Fruit fly (Drosophila melanogaster) Kc167 (cell line): ENCODE results near the gene CG2124.

Experiments
- Myc ChIP-seq: fragments of >200 bp; optimal IDR thresholded peaks from 2 replicates; lab custom pipeline; 2017; ENCODE audit warnings: missing external identifiers
- Sin3A ChIP-seq: fragments of >200 bp; optimal IDR thresholded peaks from 2 replicates; lab custom pipeline; 2018; ENCODE audit warnings: missing external identifiers
- h ChIP-seq: fragments of >200 bp; optimal IDR thresholded peaks from 3 replicates; lab custom pipeline; 2018; ENCODE audit warnings: missing external identifiers
- insv ChIP-seq: fragments of >200 bp; optimal IDR thresholded peaks from 3 replicates; lab custom pipeline; 2018; ENCODE audit warnings: missing external identifiers
- psq ChIP-seq: fragments of >200 bp; optimal IDR thresholded peaks from 2 replicates; lab custom pipeline; 2017; ENCODE audit warnings: missing external identifiers
- ttk ChIP-seq: sonication (Bioruptor generic); optimal IDR thresholded peaks from 2 replicates; lab custom pipeline; 2017; ENCODE audit warnings: missing external identifiers

Gene CG2124

dm6 chrX:10577773-10578172, 18.1 kb upstream of the CG2124 start:
- TF ChIP-seq insv (lab: Kevin White, UChicago), result no peak
- no peak for TF ChIP-seq Sin3A (lab: Kevin White, UChicago)
- no peak for TF ChIP-seq Myc (lab: Kevin White, UChicago)

- no peak for TF ChIP-seq h
- no peak for TF ChIP-seq ttk (lab: Kevin White, UChicago)
- no peak for TF ChIP-seq insv (lab: Kevin White, UChicago)
- no peak for TF ChIP-seq psq
- no peak for TF ChIP-seq Myc (lab: Kevin White, UChicago)
- TF ChIP-seq Sin3A (lab: Kevin White, UChicago), result no peak
Observed at dm6 chrX:10579569-10579968, 16.4 kb upstream of the CG2124 start.

- TF ChIP-seq psq, result no peak
- TF ChIP-seq ttk (lab: Kevin White, UChicago), result no peak
- TF ChIP-seq Sin3A (lab: Kevin White, UChicago), result no peak
- TF ChIP-seq Myc (lab: Kevin White, UChicago), result no peak
- TF ChIP-seq h, result no peak
- no peak for TF ChIP-seq insv (lab: Kevin White, UChicago)
Observed at dm6 chrX:10580459-10581103, 15.3 kb upstream of the CG2124 start.

DNA sequence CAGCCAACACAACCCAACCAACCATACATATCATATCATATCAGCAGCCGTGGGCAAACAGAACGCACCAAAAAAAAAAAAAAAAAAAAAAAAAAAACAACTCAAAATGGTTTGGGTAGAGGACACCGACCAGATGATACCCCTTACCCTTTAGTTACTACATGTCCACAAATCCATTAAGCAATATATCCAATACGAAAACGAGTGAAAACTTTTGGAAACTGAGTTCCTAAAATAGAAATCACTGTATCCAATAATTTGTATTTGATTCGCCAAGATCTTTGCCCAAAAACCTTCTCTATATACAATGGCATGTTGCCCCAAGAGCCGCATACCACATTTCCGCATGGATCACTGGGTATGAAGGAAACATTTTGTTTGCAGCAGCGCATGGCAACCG, 14.4 kb upstream of the CG2124 start:
- TF ChIP-seq insv (lab: Kevin White, UChicago), result no peak

- no peak for TF ChIP-seq Myc (lab: Kevin White, UChicago)
- no peak for TF ChIP-seq psq
- TF ChIP-seq Sin3A (lab: Kevin White, UChicago), result no peak
- no peak for TF ChIP-seq insv (lab: Kevin White, UChicago)
- TF ChIP-seq ttk (lab: Kevin White, UChicago), result no peak
Observed at dm6 chrX:10582064-10582463, 13.9 kb upstream of the CG2124 start.

dm6 chrX:10584461-10584860, 11.5 kb upstream of the CG2124 start:
- TF ChIP-seq ttk (lab: Kevin White, UChicago) (no peak), Myc (lab: Kevin White, UChicago) (no peak), insv (lab: Kevin White, UChicago) (no peak), psq (no peak), Sin3A (lab: Kevin White, UChicago) (no peak), h (no peak)

DNA sequence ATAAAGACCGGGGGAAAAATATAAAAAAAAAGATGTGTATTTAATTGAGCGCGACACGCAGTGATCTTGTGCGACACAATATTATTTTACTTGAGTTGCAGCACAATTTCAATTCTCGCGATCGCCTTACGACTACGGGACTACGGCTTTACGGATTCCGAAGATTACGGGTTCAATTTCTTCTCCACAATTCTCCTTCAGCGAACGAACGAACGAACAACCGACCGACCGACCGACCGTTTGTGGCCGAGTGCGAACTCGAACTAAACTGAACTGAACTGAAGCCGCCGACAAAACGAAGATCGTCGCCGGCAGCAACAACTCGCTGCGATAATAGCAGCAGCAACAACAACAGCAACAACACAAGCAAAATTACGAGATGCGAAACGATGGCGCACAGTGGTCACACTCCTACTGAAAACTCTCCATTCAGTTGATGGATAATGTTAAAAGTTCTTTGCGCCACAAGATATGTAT, 10.7 kb upstream of the CG2124 start, which contains the start of gene spri:
TSS of gene spri (minus strand) at position 265 of the 477 bp plus-strand sequence.
- TF ChIP-seq insv (lab: Kevin White, UChicago) (no peak), h (no peak), ttk (lab: Kevin White, UChicago) (no peak)

DNA sequence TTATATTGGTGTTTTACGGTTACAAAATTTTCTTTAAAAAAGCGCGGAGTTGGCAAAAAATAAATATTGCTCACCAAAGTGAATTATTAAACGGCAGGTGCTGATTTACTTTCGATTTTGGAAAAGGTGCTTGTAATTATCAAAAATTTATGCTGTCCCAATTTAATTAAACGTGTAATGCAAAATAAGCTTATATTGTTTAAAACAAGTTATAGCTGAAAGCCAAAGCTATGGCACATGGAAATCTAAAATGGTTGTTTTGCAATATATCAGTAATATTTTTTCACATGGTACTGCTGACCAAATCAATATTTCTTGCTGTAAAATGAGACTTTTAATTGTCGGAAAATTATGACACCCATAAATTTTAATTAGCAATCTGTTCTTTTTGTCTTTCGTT, 9.7 kb upstream of the CG2124 start:
- TF ChIP-seq Myc (lab: Kevin White, UChicago), result no peak
- no peak for TF ChIP-seq psq
- TF ChIP-seq h, result no peak
- TF ChIP-seq ttk (lab: Kevin White, UChicago), result no peak
- TF ChIP-seq insv (lab: Kevin White, UChicago), result no peak
- TF ChIP-seq Sin3A (lab: Kevin White, UChicago), result no peak

dm6 chrX:10587445-10587844, 8.5 kb upstream of the CG2124 start:
- no peak for TF ChIP-seq psq
- TF ChIP-seq Sin3A (lab: Kevin White, UChicago), result no peak
- no peak for TF ChIP-seq insv (lab: Kevin White, UChicago)
- no peak for TF ChIP-seq ttk (lab: Kevin White, UChicago)
- no peak for TF ChIP-seq h
- TF ChIP-seq Myc (lab: Kevin White, UChicago), result no peak

dm6 chrX:10588789-10589188, 7.1 kb upstream of the CG2124 start, which contains the start of gene Rab9D:
Gene Rab9D (plus strand): TSS chrX:10589089.
- TF ChIP-seq insv (lab: Kevin White, UChicago) (no peak), ttk (lab: Kevin White, UChicago) (no peak), Myc (lab: Kevin White, UChicago) (no peak), Sin3A (lab: Kevin White, UChicago) (no peak), psq (no peak), h (no peak)

DNA sequence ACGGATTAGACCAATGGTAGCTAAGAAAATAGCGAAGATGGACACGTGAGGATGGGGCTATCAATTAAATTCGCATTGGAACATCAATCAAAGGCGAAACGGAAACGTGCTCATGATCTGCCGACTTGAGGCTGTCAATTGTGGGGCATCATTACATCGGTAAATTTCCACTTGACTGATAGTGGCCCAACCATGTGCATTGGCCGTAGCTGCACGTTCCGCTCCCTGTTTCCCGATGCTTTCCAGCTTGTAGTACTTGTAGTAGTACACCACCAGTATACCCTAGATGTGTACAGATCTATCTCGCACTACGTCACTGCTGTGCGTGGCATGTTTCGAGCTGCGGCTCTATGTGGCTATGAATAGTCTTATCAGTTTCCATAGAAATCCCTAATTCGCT, 3.4 kb downstream of the CG2124 start:
- TF ChIP-seq ttk (lab: Kevin White, UChicago) (no peak), psq (no peak), Sin3A (lab: Kevin White, UChicago) (no peak), h (no peak), Myc (lab: Kevin White, UChicago) (no peak), insv (lab: Kevin White, UChicago) (no peak)

dm6 chrX:10600254-10600916, 4.5 kb downstream of the CG2124 start:
- TF ChIP-seq insv (lab: Kevin White, UChicago) (no peak), h (no peak), ttk (lab: Kevin White, UChicago) (no peak), Myc (lab: Kevin White, UChicago) (no peak), Sin3A (lab: Kevin White, UChicago) (no peak), psq (no peak)
